Worm (Caenorhabditis elegans) whole organism, young adult: ENCODE data around the gene D1086.9.

ENCODE experiments used
- B0035.1 ChIP-seq: sonication (generic microtip); optimal IDR thresholded peaks from 2 replicates; lab custom pipeline; 2016; ENCODE audit warnings: missing genetic modification characterization, mild to moderate bottlenecking, missing compliant biosample characterization, missing genotype, missing genetic modification reagents
- F22D6.2 ChIP-seq: sonication (generic microtip); optimal IDR thresholded peaks from 2 replicates; lab custom pipeline; 2016; ENCODE audit warnings: mild to moderate bottlenecking, missing genetic modification characterization, missing compliant biosample characterization
- F33H1.4 ChIP-seq: fragments of 200-800 bp; sonication (Bioruptor generic); IDR thresholded peaks from 2 replicates; pipeline ENCODE4 v1.3.6; 2022; ENCODE audit warnings: missing genetic modification reagents, missing genetic modification characterization, missing compliant biosample characterization
- Y53F4B.3 ChIP-seq: fragments of 200-800 bp; sonication (Bioruptor generic); IDR thresholded peaks from 2 replicates; pipeline ENCODE4 v1.3.6; 2022; ENCODE audit warnings: missing genetic modification reagents, missing genetic modification characterization, missing compliant biosample characterization
- Y67H2A.10 ChIP-seq: fragments of 200-800 bp; sonication (Bioruptor generic); conservative IDR thresholded peaks from 2 replicates; pipeline ENCODE4 v1.3.6; 2022; ENCODE audit warnings: missing genetic modification reagents, missing genetic modification characterization, missing compliant biosample characterization
- bed-1 ChIP-seq: fragments of 200-800 bp; sonication (Bioruptor generic); IDR thresholded peaks from 2 replicates; pipeline ENCODE4 v1.3.6; 2022; ENCODE audit warnings: missing genetic modification reagents, missing genetic modification characterization, missing compliant biosample characterization
- bed-2 ChIP-seq: fragments of 200-800 bp; sonication (Bioruptor generic); IDR thresholded peaks from 2 replicates; pipeline ENCODE4 v1.3.6; 2022; ENCODE audit warnings: missing genetic modification reagents, missing genetic modification characterization, missing compliant biosample characterization
- ceh-40 ChIP-seq: fragments of 200-800 bp; sonication (Bioruptor generic); IDR thresholded peaks from 2 replicates; pipeline ENCODE4 v1.3.6; 2022; ENCODE audit warnings: missing genetic modification characterization, missing compliant biosample characterization
- chd-7 ChIP-seq: sonication (generic microtip); optimal IDR thresholded peaks from 2 replicates; lab custom pipeline; 2016; ENCODE audit warnings: mild to moderate bottlenecking, missing genetic modification characterization, moderate library complexity, missing compliant biosample characterization
- die-1 ChIP-seq: sonication (generic microtip); optimal IDR thresholded peaks from 2 replicates; lab custom pipeline; 2016; ENCODE audit warnings: missing genotype, mild to moderate bottlenecking, missing genetic modification characterization, missing compliant biosample characterization
- dpl-1 ChIP-seq: fragments of 150-350 bp; optimal IDR thresholded peaks from 2 replicates; lab custom pipeline; 2014; ENCODE audit warnings: missing biosample characterization, missing genetic modification reagents, missing genetic modification characterization
- ets-4 ChIP-seq: fragments of 200-800 bp; sonication (Bioruptor generic); optimal IDR thresholded peaks from 2 replicates; lab custom pipeline; 2018; ENCODE audit warnings: mild to moderate bottlenecking, missing genetic modification characterization, missing compliant biosample characterization
- him-1 ChIP-seq: sonication (generic microtip); optimal IDR thresholded peaks from 2 replicates; lab custom pipeline; 2016; ENCODE audit warnings: missing genotype, missing genetic modification reagents, missing genetic modification characterization, missing compliant biosample characterization
- hrde-1 ChIP-seq: sonication (generic microtip); optimal IDR thresholded peaks from 2 replicates; lab custom pipeline; 2016; ENCODE audit warnings: missing genetic modification characterization, mild to moderate bottlenecking, missing compliant biosample characterization, moderate library complexity, missing genotype, missing genetic modification reagents, borderline replicate concordance
- hsf-1 ChIP-seq: fragments of 200-800 bp; sonication (Bioruptor generic); IDR thresholded peaks from 2 replicates; pipeline ENCODE4 v1.3.6; 2022; ENCODE audit warnings: missing genetic modification reagents, missing genetic modification characterization, missing compliant biosample characterization
- madf-8 ChIP-seq: fragments of 200-800 bp; sonication (Bioruptor generic); conservative IDR thresholded peaks from 2 replicates; pipeline ENCODE4 v1.3.6; 2022; ENCODE audit warnings: missing genetic modification reagents, missing genetic modification characterization, missing compliant biosample characterization
- rpc-1 ChIP-seq, 2 experiments: fragments of 150-350 bp in 1 of 2; sonication (generic microtip) in 1 of 2; optimal IDR thresholded peaks; 2 replicates each; lab custom pipeline; 2014 to 2018; ENCODE audit warnings: missing biosample characterization in 1 of 2, missing genetic modification characterization in 1 of 2, missing genetic modification reagents in 1 of 2, missing genotype in 1 of 2
- sdz-38 ChIP-seq: sonication (generic microtip); optimal IDR thresholded peaks from 2 replicates; lab custom pipeline; 2016; ENCODE audit warnings: missing genotype, missing genetic modification characterization, missing compliant biosample characterization
- zim-3 ChIP-seq: sonication (generic microtip); optimal IDR thresholded peaks from 2 replicates; lab custom pipeline; 2017; ENCODE audit warnings: mild to moderate bottlenecking, missing genetic modification characterization, moderate library complexity, missing compliant biosample characterization
- ztf-6 ChIP-seq: fragments of 200-800 bp; sonication (Bioruptor generic); IDR thresholded peaks from 2 replicates; pipeline ENCODE4 v1.3.6; 2022; ENCODE audit warnings: missing genetic modification reagents, missing genetic modification characterization, missing compliant biosample characterization

Gene D1086.9

DNA sequence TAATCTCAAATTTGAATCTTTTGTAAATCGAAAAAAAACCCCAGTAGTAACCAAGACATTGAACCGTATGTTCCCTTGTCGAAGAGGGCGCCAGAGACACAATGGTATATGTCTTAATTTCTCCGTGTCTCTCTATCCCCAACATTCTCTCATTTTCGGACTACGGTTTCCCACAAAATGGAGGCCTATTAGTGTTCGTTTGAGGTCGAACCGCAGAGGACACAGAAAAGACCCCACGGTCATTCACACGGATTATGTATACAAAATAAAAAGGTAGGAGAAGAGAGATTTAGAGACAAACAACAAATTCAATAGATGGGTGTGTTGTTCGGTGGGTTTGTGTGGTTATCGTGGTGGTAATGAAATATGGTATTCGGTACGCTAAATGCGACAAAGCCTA lies 46.9 kb downstream of the D1086.9 start:
- no peak for TF ChIP-seq ets-4 (GFP tag; lab: Kevin White, UChicago)
- TF ChIP-seq sdz-38 (tag; lab: Kevin White, UChicago): no peak
- TF ChIP-seq madf-8 (GFP tag; lab: Robert Waterston, UW): no peak
- TF ChIP-seq him-1: no peak
- TF ChIP-seq B0035.1 (tag; lab: Kevin White, UChicago): no peak
- TF ChIP-seq ztf-6 (GFP tag; lab: Robert Waterston, UW): no peak

DNA sequence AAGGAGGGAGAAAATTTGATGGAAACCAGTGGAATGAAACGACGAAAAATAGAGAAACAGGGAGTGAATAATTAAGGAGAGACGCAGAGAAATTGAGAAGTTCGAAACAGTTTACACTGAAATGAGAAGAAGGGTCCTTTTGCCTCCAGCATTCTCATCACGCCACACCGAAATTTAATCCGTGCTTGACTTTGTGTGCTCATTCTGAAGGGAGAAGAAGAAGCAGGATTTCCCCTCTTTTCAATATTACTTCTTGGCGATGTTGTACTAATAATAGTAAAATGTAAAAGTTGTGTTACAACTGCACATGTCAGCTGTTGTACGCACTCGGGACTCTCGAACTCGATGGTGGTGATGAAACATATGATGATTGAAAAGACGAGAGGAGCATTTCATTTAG lies 49.5 kb downstream of the D1086.9 start:
- no peak for TF ChIP-seq chd-7 (tag; lab: Kevin White, UChicago)
- no peak for TF ChIP-seq rpc-1 (optimal IDR thresholded peaks at IDR 0.05; lab: Kevin White, UChicago)
- no peak for TF ChIP-seq rpc-1 (tag; optimal IDR thresholded peaks at IDR 0.05; lab: Kevin White, UChicago)
- TF ChIP-seq zim-3: no peak
- TF ChIP-seq F22D6.2: no peak
- no peak for TF ChIP-seq Y67H2A.10
- TF ChIP-seq bed-1 (GFP tag; lab: Robert Waterston, UW): no peak
- no peak for TF ChIP-seq F33H1.4
- no peak for TF ChIP-seq dpl-1 (GFP tag; lab: Kevin White, UChicago)
- no peak for TF ChIP-seq hrde-1 (tag; lab: Kevin White, UChicago)
- no peak for TF ChIP-seq Y53F4B.3 (GFP tag; lab: Robert Waterston, UW)
- TF ChIP-seq bed-2 (GFP tag; lab: Robert Waterston, UW): no peak
- no peak for TF ChIP-seq die-1 (tag; lab: Kevin White, UChicago)
- TF ChIP-seq ceh-40 (GFP tag; lab: Robert Waterston, UW): no peak

DNA sequence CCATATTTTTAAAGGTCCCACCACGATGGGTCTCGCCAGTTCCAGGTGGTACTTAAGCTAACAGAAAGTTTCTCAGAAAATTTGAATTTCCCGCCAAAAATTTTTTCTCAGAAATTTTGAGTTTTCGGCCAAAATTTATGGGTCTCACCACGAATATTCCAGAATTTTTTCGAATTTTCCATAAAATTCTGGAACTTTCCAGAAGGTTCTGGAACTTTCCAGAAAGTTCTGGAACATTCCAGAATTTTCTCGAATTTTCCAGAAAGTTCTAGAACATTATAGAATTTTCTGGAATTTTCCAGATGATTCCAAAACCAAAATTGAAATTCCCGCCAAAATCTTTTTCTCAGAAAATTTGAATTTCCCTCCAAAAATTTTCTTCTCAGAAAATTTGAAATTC lies 51.1 kb downstream of the D1086.9 start:
- peak; percentile 94 for TF ChIP-seq hsf-1 (GFP tag; lab: Robert Waterston, UW)
